Fruit fly (Drosophila melanogaster) whole organism, pupa: ENCODE measurements around the gene Or94b.

Source experiments
- CG10348 ChIP-seq: fragments of 200-800 bp; sonication (Bioruptor generic); IDR thresholded peaks from 2 replicates; pipeline ENCODE4 v1.3.6; 2022; ENCODE audit warnings: missing biosample characterization, missing genetic modification characterization
- CG12605 ChIP-seq: fragments of 200-800 bp; sonication (Bioruptor generic); IDR thresholded peaks from 2 replicates; pipeline ENCODE4 v1.3.6; 2022; ENCODE audit warnings: missing biosample characterization, missing genetic modification characterization
- CG13204 ChIP-seq: fragments of 200-800 bp; sonication (Bioruptor generic); optimal IDR thresholded peaks from 2 replicates; lab custom pipeline; 2018; ENCODE audit warnings: missing biosample characterization, mild to moderate bottlenecking, missing genetic modification characterization, moderate library complexity
- CG14655 ChIP-seq: fragments of 200-800 bp; sonication (Bioruptor generic); optimal IDR thresholded peaks from 3 replicates; lab custom pipeline; 2017; ENCODE audit warnings: mild to moderate bottlenecking, missing biosample characterization, missing genetic modification reagents, missing genetic modification characterization
- CG32121 ChIP-seq: fragments of 200-800 bp; sonication (Bioruptor generic); IDR thresholded peaks from 2 replicates; pipeline ENCODE4 v1.3.6; 2022; ENCODE audit warnings: missing biosample characterization, missing genetic modification characterization
- CG34367 ChIP-seq: fragments of 200-800 bp; sonication (Bioruptor generic); optimal IDR thresholded peaks from 2 replicates; lab custom pipeline; 2018; ENCODE audit warnings: missing biosample characterization, mild to moderate bottlenecking, missing genetic modification characterization
- D1 ChIP-seq: fragments of 200-800 bp; sonication (Bioruptor generic); optimal IDR thresholded peaks from 2 replicates; lab custom pipeline; 2018; ENCODE audit warnings: missing biosample characterization, mild to moderate bottlenecking, missing genetic modification characterization, moderate library complexity
- EcR ChIP-seq: fragments of 200-800 bp; sonication (Bioruptor generic); optimal IDR thresholded peaks from 3 replicates; lab custom pipeline; 2019; ENCODE audit warnings: missing biosample characterization, missing genetic modification characterization, mild to moderate bottlenecking, moderate library complexity, missing genetic modification reagents
- Ets98B ChIP-seq: fragments of 200-800 bp; sonication (Bioruptor generic); IDR thresholded peaks from 2 replicates; pipeline ENCODE4 v1.3.6; 2022; ENCODE audit warnings: missing biosample characterization, missing genetic modification characterization
- fd96Ca ChIP-seq: fragments of 200-800 bp; sonication (Bioruptor generic); IDR thresholded peaks from 3 replicates; pipeline ENCODE4 v1.3.6; 2022; ENCODE audit warnings: missing biosample characterization, missing genetic modification characterization
- rn ChIP-seq: fragments of 200-800 bp; sonication (Bioruptor generic); IDR thresholded peaks from 2 replicates; pipeline ENCODE4 v1.3.6; 2022; ENCODE audit warnings: missing biosample characterization, missing genetic modification characterization

- TF ChIP-seq CG13204 (GFP tag; lab: Kevin White, UChicago): no peak
- no peak for TF ChIP-seq CG32121 (GFP tag; lab: Robert Waterston, UW)
- TF ChIP-seq CG12605 (GFP tag; lab: Robert Waterston, UW): no peak
- TF ChIP-seq fd96Ca (GFP tag; lab: Robert Waterston, UW): 0 out of 3 replicates have a peak, but pooled peaks have one; percentile 5
- TF ChIP-seq rn (GFP tag; lab: Robert Waterston, UW): no peak
- TF ChIP-seq CG34367 (tag; lab: Kevin White, UChicago): no peak
- TF ChIP-seq CG14655 (GFP tag; lab: Kevin White, UChicago): no peak
- TF ChIP-seq Ets98B (GFP tag; lab: Robert Waterston, UW): no peak; the same call in 1 of the 2 replicates
- TF ChIP-seq CG10348 (GFP tag; lab: Robert Waterston, UW): no peak
- TF ChIP-seq EcR: no peak
- no peak for TF ChIP-seq D1 (tag; lab: Kevin White, UChicago)
These were observed 22.9 kb downstream of the Or94b start, which contains the start of gene CG6688 for dm6 chr3R:23012017-23012416.
